Worm (Caenorhabditis elegans) whole organism, young adult: ENCODE data around the gene nhr-207.
A peak's percentile ranks its signal among the peaks of the same experiment; 100 is the strongest.

Experiments used
- B0035.1 ChIP-seq: sonication (generic microtip); optimal IDR thresholded peaks from 2 replicates; lab custom pipeline; 2016; ENCODE audit warnings: missing genetic modification characterization, mild to moderate bottlenecking, missing compliant biosample characterization, missing genotype, missing genetic modification reagents
- B0336.3 ChIP-seq: fragments of 200-800 bp; sonication (Bioruptor generic); IDR thresholded peaks from 2 replicates; pipeline ENCODE4 v1.3.6; 2022; ENCODE audit warnings: missing genetic modification characterization, missing compliant biosample characterization
- F10E7.11 ChIP-seq: sonication (generic microtip); optimal IDR thresholded peaks from 2 replicates; lab custom pipeline; 2017; ENCODE audit warnings: mild to moderate bottlenecking, missing genetic modification characterization, moderate library complexity, missing compliant biosample characterization
- F23B12.7 ChIP-seq: sonication (generic microtip); optimal IDR thresholded peaks from 2 replicates; lab custom pipeline; 2017; ENCODE audit warnings: missing genetic modification characterization, mild to moderate bottlenecking, missing compliant biosample characterization, antibody characterized with exemption, moderate library complexity; ENCODE audit not compliant: insufficient read depth
- F37B4.10 ChIP-seq: fragments of 200-800 bp; sonication (Bioruptor generic); IDR thresholded peaks from 2 replicates; pipeline ENCODE4 v1.3.6; 2022; ENCODE audit warnings: missing genetic modification characterization, missing compliant biosample characterization
- F49E8.2 ChIP-seq: sonication (generic microtip); optimal IDR thresholded peaks from 3 replicates; lab custom pipeline; 2017; ENCODE audit warnings: missing genetic modification characterization, mild to moderate bottlenecking, missing compliant biosample characterization, antibody characterized with exemption, moderate library complexity; ENCODE audit not compliant: insufficient read depth
- K11D2.4 ChIP-seq: fragments of 200-800 bp; sonication (Bioruptor generic); IDR thresholded peaks from 2 replicates; pipeline ENCODE4 v1.3.6; 2022; ENCODE audit warnings: missing genetic modification reagents, missing genetic modification characterization, missing compliant biosample characterization
- Y79H2A.3 ChIP-seq: fragments of 200-800 bp; sonication (Bioruptor generic); conservative IDR thresholded peaks from 2 replicates; pipeline ENCODE4 v1.3.6; 2022; ENCODE audit warnings: missing genetic modification reagents, missing genetic modification characterization, missing compliant biosample characterization
- ZK185.1 ChIP-seq: sonication (generic microtip); optimal IDR thresholded peaks from 2 replicates; lab custom pipeline; 2016; ENCODE audit warnings: mild to moderate bottlenecking, missing genetic modification characterization, missing compliant biosample characterization; ENCODE audit not compliant: poor library complexity, severe bottlenecking
- akir-1 ChIP-seq: fragments of 200-800 bp; sonication (Bioruptor generic); optimal IDR thresholded peaks from 2 replicates; lab custom pipeline; 2018; ENCODE audit warnings: mild to moderate bottlenecking, missing genetic modification characterization, moderate library complexity, missing compliant biosample characterization
- bed-2 ChIP-seq: fragments of 200-800 bp; sonication (Bioruptor generic); IDR thresholded peaks from 2 replicates; pipeline ENCODE4 v1.3.6; 2022; ENCODE audit warnings: missing genetic modification reagents, missing genetic modification characterization, missing compliant biosample characterization
- cebp-1 ChIP-seq, 2 experiments: fragments of 200-800 bp in 1 of 2; sonication (Bioruptor generic) in 1 of 2; sonication (generic microtip) in 1 of 2; IDR thresholded peaks in 1 of 2; optimal IDR thresholded peaks in 1 of 2; 2 replicates each; pipeline versions ENCODE4 v1.3.6 to Lab custom; 2017 to 2022; ENCODE audit warnings: missing compliant biosample characterization in 2 of 2, missing genetic modification characterization in 2 of 2, mild to moderate bottlenecking in 1 of 2, missing genetic modification reagents in 1 of 2, moderate library complexity in 1 of 2
- cebp-2 ChIP-seq: fragments of 200-800 bp; sonication (Bioruptor generic); IDR thresholded peaks from 2 replicates; pipeline ENCODE4 v1.3.6; 2022; ENCODE audit warnings: missing genetic modification characterization, missing compliant biosample characterization
- ceh-27 ChIP-seq: fragments of 200-800 bp; sonication (Bioruptor generic); optimal IDR thresholded peaks from 2 replicates; lab custom pipeline; 2018; ENCODE audit warnings: mild to moderate bottlenecking, missing genetic modification characterization, moderate library complexity, missing compliant biosample characterization
- ceh-40 ChIP-seq: fragments of 200-800 bp; sonication (Bioruptor generic); IDR thresholded peaks from 2 replicates; pipeline ENCODE4 v1.3.6; 2022; ENCODE audit warnings: missing genetic modification characterization, missing compliant biosample characterization
- ceh-58 ChIP-seq: fragments of 200-800 bp; sonication (Bioruptor generic); IDR thresholded peaks from 2 replicates; pipeline ENCODE4 v1.3.6; 2022; ENCODE audit warnings: missing genetic modification characterization, missing compliant biosample characterization
- ceh-79 ChIP-seq: sonication (generic microtip); optimal IDR thresholded peaks from 2 replicates; lab custom pipeline; 2017; ENCODE audit warnings: mild to moderate bottlenecking, missing genetic modification characterization, missing compliant biosample characterization
- ceh-91 ChIP-seq: fragments of 200-800 bp; sonication (Bioruptor generic); IDR thresholded peaks from 2 replicates; pipeline ENCODE4 v1.3.6; 2022; ENCODE audit warnings: missing genetic modification reagents, missing genetic modification characterization, missing compliant biosample characterization
- die-1 ChIP-seq: sonication (generic microtip); optimal IDR thresholded peaks from 2 replicates; lab custom pipeline; 2016; ENCODE audit warnings: missing genotype, mild to moderate bottlenecking, missing genetic modification characterization, missing compliant biosample characterization
- hlh-12 ChIP-seq: sonication (generic microtip); optimal IDR thresholded peaks from 2 replicates; lab custom pipeline; 2016; ENCODE audit warnings: missing genetic modification characterization, missing compliant biosample characterization
- hmg-1.2 ChIP-seq: fragments of 200-800 bp; sonication (Bioruptor generic); IDR thresholded peaks from 2 replicates; pipeline ENCODE4 v1.3.6; 2022; ENCODE audit warnings: missing genetic modification reagents, missing genetic modification characterization, missing compliant biosample characterization
- lin-35 ChIP-seq, 3 experiments: fragments of 150-350 bp in 2 of 3; sonication (generic microtip) in 1 of 3; optimal IDR thresholded peaks; 2 replicates each; lab custom pipeline; 2014 to 2018; ENCODE audit warnings: missing biosample characterization in 3 of 3, missing genetic modification characterization in 3 of 3, missing genetic modification reagents in 3 of 3
- lin-40 ChIP-seq: sonication (generic microtip); optimal IDR thresholded peaks from 2 replicates; lab custom pipeline; 2016; ENCODE audit warnings: missing genetic modification characterization, mild to moderate bottlenecking, missing compliant biosample characterization, missing genotype, missing genetic modification reagents
- lin-54 ChIP-seq: fragments of 200-800 bp; sonication (Bioruptor generic); optimal IDR thresholded peaks from 2 replicates; lab custom pipeline; 2018; ENCODE audit warnings: mild to moderate bottlenecking, missing genetic modification characterization, missing compliant biosample characterization
- lsy-27 ChIP-seq: sonication (generic microtip); optimal IDR thresholded peaks from 2 replicates; lab custom pipeline; 2017; ENCODE audit warnings: missing genetic modification characterization, mild to moderate bottlenecking, missing compliant biosample characterization, antibody characterized with exemption, missing genotype, borderline replicate concordance; ENCODE audit not compliant: insufficient read depth
- madf-10 ChIP-seq: sonication (generic microtip); optimal IDR thresholded peaks from 2 replicates; lab custom pipeline; 2016; ENCODE audit warnings: mild to moderate bottlenecking, missing genetic modification characterization, missing compliant biosample characterization
- mel-28 ChIP-seq: sonication (generic microtip); optimal IDR thresholded peaks from 2 replicates; lab custom pipeline; 2016; ENCODE audit warnings: borderline replicate concordance, mild to moderate bottlenecking, missing genetic modification characterization, missing compliant biosample characterization
- nhr-80 ChIP-seq: sonication (generic microtip); optimal IDR thresholded peaks from 2 replicates; lab custom pipeline; 2016; ENCODE audit warnings: missing genetic modification characterization, missing compliant biosample characterization
- sdz-38 ChIP-seq: sonication (generic microtip); optimal IDR thresholded peaks from 2 replicates; lab custom pipeline; 2016; ENCODE audit warnings: missing genotype, missing genetic modification characterization, missing compliant biosample characterization
- sea-2 ChIP-seq: fragments of 200-800 bp; sonication (Bioruptor generic); IDR thresholded peaks from 2 replicates; pipeline ENCODE4 v1.3.6; 2022; ENCODE audit warnings: missing genetic modification characterization, missing compliant biosample characterization
- snpc-3.4 ChIP-seq: sonication (generic microtip); optimal IDR thresholded peaks from 2 replicates; lab custom pipeline; 2017; ENCODE audit warnings: missing genetic modification characterization, mild to moderate bottlenecking, missing compliant biosample characterization, antibody characterized with exemption, moderate library complexity, missing genotype, missing genetic modification reagents
- snpc-4 ChIP-seq, 5 experiments: fragments of 150-350 bp in 1 of 5; sonication (generic microtip) in 4 of 5; optimal IDR thresholded peaks; 2 replicates each; lab custom pipeline; 2014 to 2018; ENCODE audit warnings: missing genetic modification characterization in 5 of 5, missing biosample characterization in 3 of 5, antibody characterized with exemption in 2 of 5, mild to moderate bottlenecking in 2 of 5, missing compliant biosample characterization in 2 of 5, missing genotype in 2 of 5, moderate library complexity in 2 of 5, missing genetic modification reagents in 1 of 5
- somi-1 ChIP-seq: fragments of 200-800 bp; sonication (Bioruptor generic); optimal IDR thresholded peaks from 2 replicates; lab custom pipeline; 2018; ENCODE audit warnings: mild to moderate bottlenecking, missing genetic modification characterization, missing compliant biosample characterization
- tlf-1 ChIP-seq: fragments of 200-800 bp; sonication (Bioruptor generic); optimal IDR thresholded peaks from 2 replicates; lab custom pipeline; 2018; ENCODE audit warnings: mild to moderate bottlenecking, missing genetic modification characterization, missing compliant biosample characterization
- unc-130 ChIP-seq: sonication (generic microtip); optimal IDR thresholded peaks from 2 replicates; lab custom pipeline; 2016; ENCODE audit warnings: missing genetic modification reagents, missing genetic modification characterization, missing compliant biosample characterization
- ztf-6 ChIP-seq: fragments of 200-800 bp; sonication (Bioruptor generic); IDR thresholded peaks from 2 replicates; pipeline ENCODE4 v1.3.6; 2022; ENCODE audit warnings: missing genetic modification reagents, missing genetic modification characterization, missing compliant biosample characterization

Gene nhr-207

DNA sequence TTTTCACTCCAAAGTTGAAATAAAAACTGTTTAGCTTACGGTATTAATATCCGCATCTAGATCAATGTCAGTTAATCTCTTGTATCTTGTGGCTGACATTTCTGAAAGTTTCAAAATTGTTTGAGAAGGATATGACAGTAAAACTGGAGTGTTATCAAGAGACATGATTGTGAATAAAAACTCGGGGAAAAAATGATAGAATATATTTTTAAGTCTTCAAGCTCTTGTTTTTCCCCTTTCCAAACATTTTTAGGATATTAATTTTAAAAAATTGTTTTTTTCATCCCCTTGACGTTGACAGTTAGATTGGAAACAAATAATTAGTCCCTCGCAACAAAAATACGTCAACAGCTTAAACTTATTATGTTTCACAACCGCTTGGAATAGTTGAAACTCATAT is 21.1 kb upstream of the nhr-207 start, which contains the start of gene R07B7.6:
Gene R07B7.6 (minus strand): TSS at position 101 of the 400 bp plus-strand sequence.
- no peak for TF ChIP-seq bed-2 (GFP tag; lab: Robert Waterston, UW)
- no peak for TF ChIP-seq ceh-58
- no peak for TF ChIP-seq F10E7.11 (tag; lab: Kevin White, UChicago)
- TF ChIP-seq unc-130 (GFP tag; lab: Kevin White, UChicago): no peak
- no peak for TF ChIP-seq K11D2.4
- TF ChIP-seq F37B4.10 (GFP tag; lab: Robert Waterston, UW): no peak
- TF ChIP-seq ztf-6 (GFP tag; lab: Robert Waterston, UW): no peak
- no peak for TF ChIP-seq ceh-27 (GFP tag; lab: Kevin White, UChicago)
- no peak for TF ChIP-seq B0336.3 (GFP tag; lab: Robert Waterston, UW)
- no peak for TF ChIP-seq F23B12.7 (tag; lab: Kevin White, UChicago)
- no peak for TF ChIP-seq Y79H2A.3 (GFP tag; lab: Robert Waterston, UW)
- TF ChIP-seq cebp-1 (GFP tag; IDR thresholded peaks at IDR 0.05; lab: Robert Waterston, UW): no peak
- no peak for TF ChIP-seq cebp-1 (tag; optimal IDR thresholded peaks at IDR 0.05; lab: Kevin White, UChicago)
- TF ChIP-seq sea-2 (GFP tag; lab: Robert Waterston, UW): no peak

DNA sequence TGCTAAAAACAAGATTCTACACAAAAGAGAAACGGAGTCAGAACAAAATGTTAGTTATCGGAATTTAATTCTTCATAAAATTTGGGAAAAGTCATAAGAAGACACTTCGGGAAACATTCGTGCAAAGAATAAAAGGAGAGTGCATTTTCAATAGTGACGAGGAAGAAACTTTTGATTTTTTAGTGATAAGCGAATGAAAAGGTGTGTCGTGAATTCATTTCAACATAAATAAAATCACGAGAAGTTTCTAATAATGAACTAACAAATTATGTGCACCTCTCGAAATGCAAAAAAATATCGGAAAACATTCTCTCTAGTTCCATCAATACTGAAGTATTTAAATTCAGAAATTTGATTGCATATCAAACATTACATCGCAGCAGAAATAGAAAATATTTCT is 20.0 kb upstream of the nhr-207 start:
- TF ChIP-seq nhr-80 (peak; percentile 75), akir-1 (GFP tag; lab: Kevin White, UChicago) (no peak), lin-40 (tag; lab: Kevin White, UChicago) (no peak), lin-54 (GFP tag; lab: Kevin White, UChicago) (no peak), F23B12.7 (tag; lab: Kevin White, UChicago) (peak; percentile 37)

DNA sequence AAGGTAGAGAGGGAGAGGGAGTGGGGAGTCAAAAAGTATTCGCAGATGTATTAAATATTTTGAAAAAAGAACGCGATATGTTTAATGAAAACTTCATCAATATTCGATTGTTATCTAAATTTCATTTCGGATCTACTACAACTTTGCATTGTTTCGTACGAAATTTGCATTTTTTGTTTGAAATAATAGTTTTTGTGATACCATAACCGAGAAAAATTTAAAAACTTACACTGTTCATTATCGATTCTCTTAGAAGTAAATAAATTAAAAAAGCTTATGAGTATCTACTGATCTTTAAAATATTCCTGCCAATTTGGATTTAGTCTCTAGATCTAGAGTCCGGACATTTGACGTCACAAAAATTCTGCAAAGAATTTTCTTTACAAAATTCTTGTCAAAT is 15.7 kb upstream of the nhr-207 start, which contains the start of gene R07B7.9:
Gene R07B7.9 (minus strand): TSS at position 101 of the 400 bp plus-strand sequence.
- no peak for TF ChIP-seq ceh-79 (tag; lab: Kevin White, UChicago)
- no peak for TF ChIP-seq ceh-27 (GFP tag; lab: Kevin White, UChicago)
- TF ChIP-seq bed-2 (GFP tag; lab: Robert Waterston, UW): no peak
- TF ChIP-seq die-1: no peak
- TF ChIP-seq ceh-40 (GFP tag; lab: Robert Waterston, UW): no peak
- no peak for TF ChIP-seq lin-35 (GFP tag; optimal IDR thresholded peaks at IDR 0.05; lab: Kevin White, UChicago)

DNA sequence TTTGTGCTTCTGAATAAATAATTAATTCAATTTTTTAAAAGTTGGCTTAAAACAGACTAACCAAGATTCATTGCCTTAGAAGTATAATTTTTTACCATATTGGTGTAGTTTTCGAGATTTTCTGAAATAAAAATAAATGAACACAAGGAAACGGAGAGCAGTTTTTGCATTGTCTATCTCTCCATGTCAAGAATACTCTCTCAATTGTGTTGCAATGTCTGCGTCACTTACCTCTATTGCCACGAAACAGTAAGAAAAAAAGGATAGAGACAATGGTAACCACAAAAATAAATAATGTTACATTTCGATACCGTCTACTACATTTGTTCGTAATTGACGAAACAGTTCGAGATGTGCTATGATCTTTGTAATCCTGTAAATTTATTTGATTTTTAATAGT is 13.0 kb upstream of the nhr-207 start, which contains the start of gene R07B7.10:
Gene R07B7.10 (plus strand): TSS at position 285 of the 400 bp plus-strand sequence.
- peak; percentile 75; the same call in 1 of the 2 replicates for TF ChIP-seq hmg-1.2 (GFP tag; lab: Robert Waterston, UW)
- no peak for TF ChIP-seq snpc-4 (GFP tag; optimal IDR thresholded peaks at IDR 0.05; lab: Kevin White, UChicago)
- TF ChIP-seq snpc-4 (tag; optimal IDR thresholded peaks at IDR 0.05; lab: Kevin White, UChicago): no peak
- TF ChIP-seq madf-10 (tag; lab: Kevin White, UChicago): no peak
- no peak for TF ChIP-seq ZK185.1 (tag; lab: Kevin White, UChicago)

DNA sequence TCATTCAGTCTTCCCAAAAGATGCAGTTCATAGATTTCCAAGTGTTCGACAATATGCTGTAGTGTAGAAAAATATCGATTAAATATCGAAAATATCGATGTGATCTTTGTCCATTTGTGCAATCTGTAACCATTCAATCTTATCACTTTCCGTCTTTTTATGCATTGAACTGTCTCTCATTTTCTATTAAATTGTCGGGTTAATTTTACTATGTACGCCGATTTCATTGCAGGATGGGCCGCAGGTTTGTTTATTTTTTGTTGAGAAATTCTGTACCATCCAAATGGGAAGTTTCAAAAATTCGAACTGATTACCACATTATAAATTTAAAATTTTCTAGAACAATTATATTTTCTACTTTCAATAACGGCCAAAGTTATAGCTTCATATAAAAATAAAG is 11.7 kb upstream of the nhr-207 start, which contains the start of gene R07B7.8:
Gene R07B7.8 (minus strand): TSS at position 101 of the 400 bp plus-strand sequence.
- TF ChIP-seq mel-28 (tag; lab: Kevin White, UChicago) (no peak), ceh-91 (GFP tag; lab: Robert Waterston, UW) (no peak), somi-1 (GFP tag; lab: Kevin White, UChicago) (no peak), F49E8.2 (no peak), bed-2 (GFP tag; lab: Robert Waterston, UW) (no peak), cebp-2 (GFP tag; lab: Robert Waterston, UW) (no peak), ceh-58 (no peak), B0336.3 (GFP tag; lab: Robert Waterston, UW) (no peak), hlh-12 (tag; lab: Kevin White, UChicago) (no peak), ceh-40 (GFP tag; lab: Robert Waterston, UW) (no peak), snpc-3.4 (tag; lab: Kevin White, UChicago) (no peak), tlf-1 (GFP tag; lab: Kevin White, UChicago) (no peak), B0035.1 (no peak), lsy-27 (tag; lab: Kevin White, UChicago) (no peak), sdz-38 (no peak)
